Worm (Caenorhabditis elegans) whole organism, L4 larva: ENCODE data around the gene F58F6.6.

Experiments
- D1046.2 ChIP-seq: fragments of 200-800 bp; sonication (Bioruptor generic); IDR thresholded peaks from 2 replicates; pipeline ENCODE4 v1.3.6; 2022; ENCODE audit warnings: missing genetic modification characterization, missing compliant biosample characterization
- F37D6.2 ChIP-seq: sonication (generic microtip); optimal IDR thresholded peaks from 2 replicates; lab custom pipeline; 2016; ENCODE audit warnings: mild to moderate bottlenecking, missing genetic modification characterization, missing compliant biosample characterization
- F44E2.7 ChIP-seq: fragments of 200-800 bp; sonication (Bioruptor generic); IDR thresholded peaks from 2 replicates; pipeline ENCODE4 v2.1.2; 2022; ENCODE audit warnings: missing genetic modification characterization, missing compliant biosample characterization
- F49E8.2 ChIP-seq: sonication (generic microtip); optimal IDR thresholded peaks from 2 replicates; lab custom pipeline; 2016; ENCODE audit warnings: missing compliant biosample characterization, mild to moderate bottlenecking, missing genetic modification characterization, borderline replicate concordance
- T20F7.1 ChIP-seq: fragments of 200-800 bp; sonication (Bioruptor generic); optimal IDR thresholded peaks from 2 replicates; lab custom pipeline; 2018; ENCODE audit warnings: mild to moderate bottlenecking, missing genetic modification characterization, missing compliant biosample characterization
- T26A8.4 ChIP-seq: fragments of 200-800 bp; sonication (Bioruptor generic); IDR thresholded peaks from 2 replicates; pipeline ENCODE4 v1.3.6; 2022; ENCODE audit warnings: missing genetic modification characterization, missing compliant biosample characterization
- Y5F2A.4 ChIP-seq: fragments of 200-800 bp; sonication (Bioruptor generic); optimal IDR thresholded peaks from 2 replicates; lab custom pipeline; 2018; ENCODE audit warnings: mild to moderate bottlenecking, missing genetic modification characterization, missing compliant biosample characterization
- ZK546.5 ChIP-seq, 2 experiments: sonication (generic microtip); optimal IDR thresholded peaks; 2 replicates each; lab custom pipeline; 2017; ENCODE audit warnings: missing biosample characterization in 2 of 2, missing genetic modification characterization in 2 of 2
- aha-1 ChIP-seq: fragments of 150-350 bp; peaks from one replicate; lab custom pipeline; 2014; ENCODE audit warnings: missing biosample characterization, missing genetic modification characterization
- ama-1 ChIP-seq: fragments of 150-350 bp; optimal IDR thresholded peaks from 2 replicates; lab custom pipeline; 2014; ENCODE audit warnings: inconsistent platforms, mixed read lengths
- arid-1 ChIP-seq: fragments of 200-800 bp; sonication (Bioruptor generic); conservative IDR thresholded peaks from 2 replicates; pipeline ENCODE4 v1.3.6; 2022; ENCODE audit warnings: missing genetic modification reagents, missing genetic modification characterization, missing compliant biosample characterization
- ceh-82 ChIP-seq: sonication (generic microtip); optimal IDR thresholded peaks from 2 replicates; lab custom pipeline; 2017; ENCODE audit warnings: missing biosample characterization, missing genetic modification characterization
- ces-1 ChIP-seq: fragments of 150-350 bp; sonication (generic microtip); optimal IDR thresholded peaks from 4 replicates; lab custom pipeline; 2014; ENCODE audit warnings: missing biosample characterization, missing genetic modification reagents, missing genetic modification characterization
- daf-19 ChIP-seq: fragments of 200-800 bp; sonication (Bioruptor generic); conservative IDR thresholded peaks from 2 replicates; pipeline ENCODE4 v1.3.6; 2022; ENCODE audit warnings: missing genetic modification characterization, missing compliant biosample characterization
- daf-8 ChIP-seq: fragments of 200-800 bp; sonication (Bioruptor generic); IDR thresholded peaks from 2 replicates; pipeline ENCODE4 v1.3.6; 2022; ENCODE audit warnings: missing genetic modification characterization, missing compliant biosample characterization
- dmd-6 ChIP-seq: fragments of 200-800 bp; sonication (Bioruptor generic); IDR thresholded peaks from 2 replicates; pipeline ENCODE4 v1.3.6; 2022; ENCODE audit warnings: missing genetic modification reagents, missing genetic modification characterization, missing compliant biosample characterization
- dmd-8 ChIP-seq: fragments of 200-800 bp; sonication (Bioruptor generic); IDR thresholded peaks from 2 replicates; pipeline ENCODE4 v1.3.6; 2022; ENCODE audit warnings: missing genetic modification characterization, missing compliant biosample characterization
- duxl-1 ChIP-seq: sonication (generic microtip); optimal IDR thresholded peaks from 2 replicates; lab custom pipeline; 2016; ENCODE audit warnings: mild to moderate bottlenecking, missing genetic modification characterization, moderate library complexity, missing compliant biosample characterization; ENCODE audit not compliant: poor library complexity
- dve-1 ChIP-seq: sonication (generic microtip); optimal IDR thresholded peaks from 2 replicates; lab custom pipeline; 2017; ENCODE audit warnings: antibody characterized with exemption, mild to moderate bottlenecking, missing genetic modification characterization, missing compliant biosample characterization; ENCODE audit not compliant: insufficient read depth
- egl-43 ChIP-seq: fragments of 200-800 bp; sonication (Bioruptor generic); IDR thresholded peaks from 2 replicates; pipeline ENCODE4 v1.3.6; 2022; ENCODE audit warnings: missing genetic modification reagents, missing genetic modification characterization, missing compliant biosample characterization
- fkh-10 ChIP-seq: fragments of 150-350 bp; optimal IDR thresholded peaks from 2 replicates; lab custom pipeline; 2014; ENCODE audit warnings: missing biosample characterization, missing genetic modification reagents, missing genetic modification characterization
- hmg-1.1 ChIP-seq: fragments of 200-800 bp; sonication (Bioruptor generic); IDR thresholded peaks from 2 replicates; pipeline ENCODE4 v1.3.6; 2022; ENCODE audit warnings: missing genetic modification reagents, missing genetic modification characterization, missing compliant biosample characterization
- jun-1 ChIP-seq: fragments of 150-350 bp; optimal IDR thresholded peaks from 2 replicates; lab custom pipeline; 2014; ENCODE audit warnings: missing biosample characterization, missing genetic modification reagents, missing genetic modification characterization
- lim-7 ChIP-seq: fragments of 200-800 bp; sonication (Bioruptor generic); IDR thresholded peaks from 2 replicates; pipeline ENCODE4 v1.3.6; 2022; ENCODE audit warnings: missing genetic modification characterization, missing compliant biosample characterization
- lin-13 ChIP-seq: fragments of 150-350 bp; optimal IDR thresholded peaks from 2 replicates; lab custom pipeline; 2014; ENCODE audit warnings: missing biosample characterization, missing genetic modification reagents, missing genetic modification characterization
- lin-15B ChIP-seq: fragments of 150-350 bp; sonication (generic microtip); optimal IDR thresholded peaks from 3 replicates; lab custom pipeline; 2014; ENCODE audit warnings: missing biosample characterization, missing genetic modification characterization
- lin-29 ChIP-seq: fragments of 200-800 bp; sonication (Bioruptor generic); IDR thresholded peaks from 2 replicates; pipeline ENCODE4 v1.3.6; 2022; ENCODE audit warnings: missing genetic modification reagents, missing genetic modification characterization, missing compliant biosample characterization
- madf-9 ChIP-seq: fragments of 200-800 bp; sonication (Bioruptor generic); conservative IDR thresholded peaks from 2 replicates; pipeline ENCODE4 v1.3.6; 2022; ENCODE audit warnings: missing genetic modification reagents, missing genetic modification characterization, missing compliant biosample characterization
- mep-1 ChIP-seq: fragments of 150-350 bp; sonication (generic microtip); optimal IDR thresholded peaks from 3 replicates; lab custom pipeline; 2014; ENCODE audit warnings: missing biosample characterization, missing genetic modification characterization
- mes-2 ChIP-seq: sonication (generic microtip); optimal IDR thresholded peaks from 2 replicates; lab custom pipeline; 2016; ENCODE audit warnings: missing genotype, mild to moderate bottlenecking, missing genetic modification characterization, missing compliant biosample characterization; ENCODE audit not compliant: poor library complexity, severe bottlenecking
- mxl-3 ChIP-seq: fragments of 200-800 bp; sonication (Bioruptor generic); optimal IDR thresholded peaks from 2 replicates; lab custom pipeline; 2018; ENCODE audit warnings: mild to moderate bottlenecking, missing genetic modification characterization, missing compliant biosample characterization
- nhr-10 ChIP-seq: fragments of 150-350 bp; optimal IDR thresholded peaks from 2 replicates; lab custom pipeline; 2014; ENCODE audit warnings: missing biosample characterization, missing genetic modification characterization
- nhr-11 ChIP-seq: fragments of 150-350 bp; optimal IDR thresholded peaks from 2 replicates; lab custom pipeline; 2014; ENCODE audit warnings: missing biosample characterization, missing genetic modification characterization
- nhr-237 ChIP-seq: sonication (generic microtip); optimal IDR thresholded peaks from 2 replicates; lab custom pipeline; 2017; ENCODE audit warnings: missing biosample characterization, missing genetic modification characterization
- nhr-25 ChIP-seq: sonication (generic microtip); optimal IDR thresholded peaks from 2 replicates; lab custom pipeline; 2017; ENCODE audit warnings: missing genetic modification characterization, mild to moderate bottlenecking, missing compliant biosample characterization, antibody characterized with exemption, moderate library complexity, borderline replicate concordance; ENCODE audit not compliant: insufficient read depth
- nhr-41 ChIP-seq: fragments of 200-800 bp; sonication (Bioruptor generic); IDR thresholded peaks from 2 replicates; pipeline ENCODE4 v1.3.6; 2022; ENCODE audit warnings: missing genetic modification reagents, missing genetic modification characterization, missing compliant biosample characterization
- nhr-6 ChIP-seq: fragments of 150-350 bp; optimal IDR thresholded peaks from 2 replicates; lab custom pipeline; 2014; ENCODE audit warnings: missing biosample characterization, missing genetic modification characterization
- nhr-76 ChIP-seq: fragments of 150-350 bp; optimal IDR thresholded peaks from 2 replicates; lab custom pipeline; 2014; ENCODE audit warnings: missing biosample characterization, missing genetic modification characterization
- nhr-77 ChIP-seq: fragments of 150-350 bp; optimal IDR thresholded peaks from 2 replicates; lab custom pipeline; 2014; ENCODE audit warnings: missing biosample characterization, missing genetic modification characterization
- pha-4 ChIP-seq, 2 experiments: fragments of 150-350 bp in 1 of 2; fragments of 200-800 bp in 1 of 2; sonication (Bioruptor generic) in 1 of 2; IDR thresholded peaks in 1 of 2; optimal IDR thresholded peaks in 1 of 2; 2 replicates each; pipeline versions ENCODE4 v1.3.6 to Lab custom; 2014 to 2022; ENCODE audit warnings: missing genetic modification characterization in 2 of 2, missing genetic modification reagents in 2 of 2, missing biosample characterization in 1 of 2, missing compliant biosample characterization in 1 of 2
- pqm-1 ChIP-seq: sonication (generic microtip); optimal IDR thresholded peaks from 2 replicates; lab custom pipeline; 2017; ENCODE audit warnings: missing biosample characterization, missing genetic modification characterization
- saeg-2 ChIP-seq: fragments of 200-800 bp; sonication (Bioruptor generic); IDR thresholded peaks from 2 replicates; pipeline ENCODE4 v1.3.6; 2022; ENCODE audit warnings: missing genetic modification reagents, missing genetic modification characterization, missing compliant biosample characterization
- sdz-12 ChIP-seq: fragments of 200-800 bp; sonication (Bioruptor generic); optimal IDR thresholded peaks from 2 replicates; lab custom pipeline; 2018; ENCODE audit warnings: mild to moderate bottlenecking, missing genetic modification characterization, missing compliant biosample characterization
- set-16 ChIP-seq: fragments of 200-800 bp; sonication (Bioruptor generic); IDR thresholded peaks from 2 replicates; pipeline ENCODE4 v1.3.6; 2022; ENCODE audit warnings: missing genetic modification reagents, missing genetic modification characterization, missing compliant biosample characterization
- skn-1 ChIP-seq: fragments of 150-350 bp; optimal IDR thresholded peaks from 2 replicates; lab custom pipeline; 2014; ENCODE audit warnings: missing biosample characterization, missing genetic modification characterization
- tag-97 ChIP-seq: fragments of 200-800 bp; sonication (Bioruptor generic); IDR thresholded peaks from 2 replicates; pipeline ENCODE4 v1.3.6; 2022; ENCODE audit warnings: missing genetic modification characterization, missing compliant biosample characterization
- tra-1 ChIP-seq: fragments of 200-800 bp; sonication (Bioruptor generic); IDR thresholded peaks from 2 replicates; pipeline ENCODE4 v1.3.6; 2022; ENCODE audit warnings: missing genetic modification reagents, missing genetic modification characterization, missing compliant biosample characterization
- unc-39 ChIP-seq: sonication (generic microtip); optimal IDR thresholded peaks from 2 replicates; lab custom pipeline; 2017; ENCODE audit warnings: missing biosample characterization, missing genetic modification characterization
- vab-7 ChIP-seq: fragments of 200-800 bp; sonication (Bioruptor generic); IDR thresholded peaks from 2 replicates; pipeline ENCODE4 v1.3.6; 2022; ENCODE audit warnings: missing genetic modification reagents, missing genetic modification characterization, missing compliant biosample characterization
- ztf-7 ChIP-seq: fragments of 150-350 bp; optimal IDR thresholded peaks from 2 replicates; lab custom pipeline; 2014; ENCODE audit warnings: missing biosample characterization, missing genetic modification characterization

The F58F6.6 gene

DNA sequence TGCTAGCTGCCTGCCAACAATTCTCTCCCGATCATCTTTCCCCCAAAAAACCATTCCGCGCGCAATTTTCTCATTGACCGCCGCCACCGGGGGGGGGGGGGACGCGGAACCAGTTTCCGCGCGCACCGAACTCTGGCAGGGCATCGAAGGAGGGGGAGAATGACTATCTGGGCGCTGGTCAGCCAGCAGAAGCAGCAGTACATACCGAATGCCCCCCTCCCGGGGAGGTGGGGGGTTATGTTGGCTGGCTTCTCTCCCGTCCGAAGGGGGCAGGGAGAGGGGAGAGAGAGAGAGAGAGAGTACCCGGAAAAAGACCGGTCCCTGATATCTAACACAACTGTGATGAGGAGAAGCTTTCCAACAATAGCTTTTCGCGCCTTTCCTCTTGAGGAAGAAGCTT is 36.8 kb downstream of the F58F6.6 start (continued):
- TF ChIP-seq ces-1 (GFP tag; lab: Kevin White, UChicago) (no peak), F44E2.7 (GFP tag; lab: Robert Waterston, UW) (no peak), lin-15B (no peak), dmd-6 (no peak), aha-1 (tag; lab: Kevin White, UChicago) (peak; percentile 71), duxl-1 (tag; lab: Kevin White, UChicago) (no peak), nhr-237 (tag; lab: Kevin White, UChicago) (no peak), D1046.2 (GFP tag; lab: Robert Waterston, UW) (no peak), tra-1 (no peak), nhr-77 (tag; lab: Kevin White, UChicago) (no peak), dmd-8 (GFP tag; lab: Robert Waterston, UW) (0 out of 2 replicates have a peak, but pooled peaks have one; percentile 55), lim-7 (peak; percentile 20; the same call in 1 of the 2 replicates), mxl-3 (peak; percentile 71), unc-39 (no peak), T26A8.4 (peak; percentile 40; the same call in 1 of the 2 replicates), madf-9 (GFP tag; lab: Robert Waterston, UW) (peak; percentile 43; the same call in 1 of the 2 replicates), nhr-41 (GFP tag; lab: Robert Waterston, UW) (peak; percentile 75; the same call in 1 of the 2 replicates), T20F7.1 (GFP tag; lab: Kevin White, UChicago) (no peak), saeg-2 (GFP tag; lab: Robert Waterston, UW) (no peak), nhr-25 (tag; lab: Kevin White, UChicago) (no peak), mep-1 (tag; lab: Kevin White, UChicago) (no peak), skn-1 (tag; lab: Kevin White, UChicago) (no peak), nhr-6 (tag; lab: Kevin White, UChicago) (no peak), arid-1 (GFP tag; lab: Robert Waterston, UW) (no peak), hmg-1.1 (GFP tag; lab: Robert Waterston, UW) (no peak), fkh-10 (GFP tag; lab: Kevin White, UChicago) (no peak), set-16 (GFP tag; lab: Robert Waterston, UW) (peak; percentile 99), pha-4 (GFP tag; IDR thresholded peaks at IDR 0.05; lab: Robert Waterston, UW) (peak; percentile 59; the same call in 1 of the 2 replicates), pha-4 (tag; optimal IDR thresholded peaks at IDR 0.05; lab: Kevin White, UChicago) (no peak), ceh-82 (tag; lab: Kevin White, UChicago) (no peak), nhr-76 (tag; lab: Kevin White, UChicago) (no peak)

DNA sequence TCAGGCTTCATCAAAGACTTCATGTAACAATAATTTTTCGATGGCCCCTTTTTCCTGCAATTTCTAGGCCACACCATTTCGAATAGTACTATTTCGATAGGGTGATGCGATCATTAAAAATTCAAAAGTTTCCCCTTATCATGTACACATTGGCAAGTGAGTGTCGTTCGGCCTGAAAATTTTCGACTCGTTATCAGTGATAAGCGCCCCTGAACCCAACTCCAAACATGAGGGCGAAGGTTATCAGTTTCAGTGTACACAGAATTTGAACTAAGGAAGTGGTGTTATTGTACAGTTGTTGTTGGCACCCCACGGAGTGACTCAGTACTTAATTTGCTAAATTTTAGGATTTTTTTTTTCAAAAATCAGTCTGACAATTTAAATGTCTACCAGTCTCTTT is 38.1 kb downstream of the F58F6.6 start:
- TF ChIP-seq skn-1 (tag; lab: Kevin White, UChicago) (no peak), saeg-2 (GFP tag; lab: Robert Waterston, UW) (no peak), jun-1 (tag; lab: Kevin White, UChicago) (no peak), mep-1 (tag; lab: Kevin White, UChicago) (no peak), ceh-82 (tag; lab: Kevin White, UChicago) (no peak), sdz-12 (GFP tag; lab: Kevin White, UChicago) (no peak), ama-1 (lab: Kevin White, UChicago) (no peak), daf-8 (GFP tag; lab: Robert Waterston, UW) (no peak), Y5F2A.4 (no peak), ztf-7 (tag; lab: Kevin White, UChicago) (no peak), nhr-10 (tag; lab: Kevin White, UChicago) (no peak), nhr-76 (tag; lab: Kevin White, UChicago) (no peak), tag-97 (GFP tag; lab: Robert Waterston, UW) (no peak), dmd-6 (peak; percentile 86), pqm-1 (tag; lab: Kevin White, UChicago) (peak; percentile 99), F49E8.2 (no peak), lin-29 (GFP tag; lab: Robert Waterston, UW) (no peak), ZK546.5 (tag; optimal IDR thresholded peaks at IDR 0.05; lab: Kevin White, UChicago) (no peak), vab-7 (no peak), egl-43 (no peak), nhr-41 (GFP tag; lab: Robert Waterston, UW) (peak; percentile 100), mes-2 (tag; lab: Kevin White, UChicago) (no peak), tra-1 (0 out of 2 replicates have a peak, but pooled peaks have one; percentile 46), lin-13 (GFP tag; lab: Kevin White, UChicago) (no peak), dve-1 (peak; percentile 73), daf-19 (no peak), ces-1 (GFP tag; lab: Kevin White, UChicago) (no peak), nhr-11 (no peak), F37D6.2 (tag; lab: Kevin White, UChicago) (no peak)
